Worm (Caenorhabditis elegans) whole organism, L1 larva: ENCODE measurements around the gene K08F9.1.
"Not testable (repeated sequence)": the region's sequence is repeated elsewhere in the genome, so short reads cannot be mapped to it uniquely, and the experiment has no call there.

Experiments used
- aha-1 ChIP-seq: fragments of 150-350 bp; optimal IDR thresholded peaks from 2 replicates; lab custom pipeline; 2014; ENCODE audit warnings: missing biosample characterization, missing genetic modification characterization
- ceh-8 ChIP-seq: fragments of 200-800 bp; sonication (Bioruptor generic); optimal IDR thresholded peaks from 2 replicates; lab custom pipeline; 2018; ENCODE audit warnings: mild to moderate bottlenecking, missing genetic modification characterization, moderate library complexity, missing compliant biosample characterization
- ces-1 ChIP-seq: fragments of 150-350 bp; optimal IDR thresholded peaks from 2 replicates; lab custom pipeline; 2014; ENCODE audit warnings: missing biosample characterization, missing genetic modification reagents, missing genetic modification characterization
- dpl-1 ChIP-seq, 3 experiments: fragments of 150-350 bp in 2 of 3; sonication (generic microtip) in 1 of 3; optimal IDR thresholded peaks; 2 replicates each; lab custom pipeline; 2014 to 2017; ENCODE audit warnings: missing biosample characterization in 3 of 3, missing genetic modification characterization in 3 of 3, missing genetic modification reagents in 3 of 3
- dsc-1 ChIP-seq: sonication (generic microtip); optimal IDR thresholded peaks from 2 replicates; lab custom pipeline; 2016; ENCODE audit warnings: mild to moderate bottlenecking, missing genetic modification characterization, missing compliant biosample characterization
- efl-1 ChIP-seq, 4 experiments: fragments of 150-350 bp; optimal IDR thresholded peaks in 3 of 4; peaks in 1 of 4; 1 replicate in 1 of 4; 2 replicates in 3 of 4; lab custom pipeline; 2014; ENCODE audit warnings: missing biosample characterization in 2 of 4, missing genetic modification characterization in 2 of 4, missing genetic modification reagents in 2 of 4
- elt-2 ChIP-seq: sonication (generic microtip); optimal IDR thresholded peaks from 2 replicates; lab custom pipeline; 2016; ENCODE audit warnings: missing genetic modification characterization, mild to moderate bottlenecking, inconsistent platforms, missing compliant biosample characterization, missing genetic modification reagents
- elt-3 ChIP-seq, 6 experiments: fragments of 150-350 bp in 1 of 6; sonication (generic microtip); optimal IDR thresholded peaks; 2 replicates each; lab custom pipeline; 2017 to 2018; ENCODE audit warnings: missing biosample characterization in 6 of 6, missing genetic modification characterization in 6 of 6, inconsistent platforms in 1 of 6
- fkh-10 ChIP-seq: sonication (generic microtip); optimal IDR thresholded peaks from 2 replicates; lab custom pipeline; 2017; ENCODE audit warnings: missing biosample characterization, missing genetic modification reagents, missing genetic modification characterization
- fos-1 ChIP-seq: fragments of 150-350 bp; optimal IDR thresholded peaks from 2 replicates; lab custom pipeline; 2014; ENCODE audit warnings: missing biosample characterization, missing genetic modification characterization
- hpl-2 ChIP-seq: fragments of 150-350 bp; optimal IDR thresholded peaks from 2 replicates; lab custom pipeline; 2014; ENCODE audit warnings: missing biosample characterization, missing genetic modification reagents, missing genetic modification characterization
- lin-15B ChIP-seq: fragments of 150-350 bp; sonication (generic microtip); optimal IDR thresholded peaks from 3 replicates; lab custom pipeline; 2014; ENCODE audit warnings: missing biosample characterization, missing genetic modification characterization
- lsy-2 ChIP-seq, 2 experiments: fragments of 150-350 bp; optimal IDR thresholded peaks; 2 replicates each; lab custom pipeline; 2014; ENCODE audit warnings: missing biosample characterization in 2 of 2, missing genetic modification characterization in 2 of 2
- mdl-1 ChIP-seq, 2 experiments: fragments of 150-350 bp; optimal IDR thresholded peaks; 2 replicates each; lab custom pipeline; 2014 to 2017; ENCODE audit warnings: missing biosample characterization in 2 of 2, missing genetic modification characterization in 2 of 2, inconsistent platforms in 1 of 2
- mef-2 ChIP-seq: fragments of 150-350 bp; optimal IDR thresholded peaks from 2 replicates; lab custom pipeline; 2014; ENCODE audit warnings: missing biosample characterization, missing genetic modification characterization
- mep-1 ChIP-seq: fragments of 150-350 bp; optimal IDR thresholded peaks from 2 replicates; lab custom pipeline; 2014; ENCODE audit warnings: missing biosample characterization, missing genetic modification characterization
- nhr-19 ChIP-seq: fragments of 200-800 bp; sonication (Bioruptor generic); conservative IDR thresholded peaks from 2 replicates; pipeline ENCODE4 v1.3.6; 2022; ENCODE audit warnings: missing genetic modification characterization, missing compliant biosample characterization
- nhr-20 ChIP-seq: sonication (generic microtip); optimal IDR thresholded peaks from 2 replicates; lab custom pipeline; 2016; ENCODE audit warnings: mild to moderate bottlenecking, missing genetic modification characterization, missing compliant biosample characterization
- nhr-237 ChIP-seq: fragments of 150-350 bp; optimal IDR thresholded peaks from 2 replicates; lab custom pipeline; 2014; ENCODE audit warnings: missing biosample characterization, missing genetic modification characterization
- nhr-84 ChIP-seq: sonication (generic microtip); optimal IDR thresholded peaks from 2 replicates; lab custom pipeline; 2017; ENCODE audit warnings: missing biosample characterization, missing genetic modification characterization
- pag-3 ChIP-seq: sonication (generic microtip); optimal IDR thresholded peaks from 2 replicates; lab custom pipeline; 2017; ENCODE audit warnings: missing genetic modification characterization, mild to moderate bottlenecking, missing compliant biosample characterization, antibody characterized with exemption, borderline replicate concordance; ENCODE audit not compliant: insufficient read depth
- pax-3 ChIP-seq: fragments of 200-800 bp; sonication (Bioruptor generic); optimal IDR thresholded peaks from 2 replicates; lab custom pipeline; 2018; ENCODE audit warnings: mild to moderate bottlenecking, missing genetic modification characterization, moderate library complexity, missing compliant biosample characterization
- pqm-1 ChIP-seq: sonication (generic microtip); optimal IDR thresholded peaks from 3 replicates; lab custom pipeline; 2017; ENCODE audit warnings: missing biosample characterization, missing genetic modification characterization
- skn-1 ChIP-seq: fragments of 150-350 bp; optimal IDR thresholded peaks from 2 replicates; lab custom pipeline; 2014; ENCODE audit warnings: missing biosample characterization, missing genetic modification characterization
- snpc-4 ChIP-seq: fragments of 150-350 bp; optimal IDR thresholded peaks from 2 replicates; lab custom pipeline; 2014; ENCODE audit warnings: missing biosample characterization, missing genetic modification characterization
- sox-4 ChIP-seq: sonication (generic microtip); optimal IDR thresholded peaks from 2 replicates; lab custom pipeline; 2016; ENCODE audit warnings: missing genetic modification characterization, missing compliant biosample characterization
- sptf-1 ChIP-seq: fragments of 150-350 bp; optimal IDR thresholded peaks from 2 replicates; lab custom pipeline; 2014; ENCODE audit warnings: missing biosample characterization, missing genetic modification characterization
- tbx-2 ChIP-seq: sonication (generic microtip); optimal IDR thresholded peaks from 2 replicates; lab custom pipeline; 2016; ENCODE audit warnings: missing genetic modification characterization, missing compliant biosample characterization
- unc-62 ChIP-seq: fragments of 150-350 bp; optimal IDR thresholded peaks from 2 replicates; lab custom pipeline; 2014; ENCODE audit warnings: missing biosample characterization, missing genetic modification reagents, missing genetic modification characterization
- unc-98 ChIP-seq: fragments of 200-800 bp; sonication (Bioruptor generic); IDR thresholded peaks from 2 replicates; pipeline ENCODE4 v1.3.6; 2022; ENCODE audit warnings: missing genetic modification characterization, missing compliant biosample characterization
- zag-1 ChIP-seq: fragments of 150-350 bp; optimal IDR thresholded peaks from 2 replicates; lab custom pipeline; 2014; ENCODE audit warnings: missing biosample characterization, missing genetic modification characterization
- zip-4 ChIP-seq: fragments of 200-800 bp; sonication (Bioruptor generic); optimal IDR thresholded peaks from 2 replicates; lab custom pipeline; 2018; ENCODE audit warnings: mild to moderate bottlenecking, missing genetic modification characterization, moderate library complexity, missing compliant biosample characterization

K08F9.1 gene

DNA sequence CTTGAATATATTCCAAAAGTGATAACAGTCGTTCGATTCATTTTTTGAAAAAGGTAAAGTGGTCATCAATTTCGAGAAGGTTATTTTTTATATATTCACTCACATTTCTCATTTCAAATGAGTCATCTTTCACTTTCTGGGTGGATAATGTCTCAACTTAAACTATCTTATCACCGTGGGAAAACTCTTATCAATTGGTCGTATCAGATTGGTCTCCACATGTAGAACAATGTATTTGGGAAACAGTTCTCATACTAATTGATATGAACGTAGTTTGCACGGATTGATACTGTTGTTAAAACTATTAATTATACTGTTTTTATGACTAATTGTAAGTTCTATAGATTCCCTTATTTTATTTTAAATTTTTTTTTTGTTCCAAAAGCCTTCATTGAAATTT, 9.4 kb downstream of the K08F9.1 start:
- no peak for TF ChIP-seq nhr-84 (tag; lab: Kevin White, UChicago)
- peak in 1 of 6 experiments; percentile 14 for TF ChIP-seq elt-3 (tag; optimal IDR thresholded peaks at IDR 0.05; lab: Kevin White, UChicago)
- peak; percentile 45 for TF ChIP-seq elt-2 (tag; lab: Kevin White, UChicago)

DNA sequence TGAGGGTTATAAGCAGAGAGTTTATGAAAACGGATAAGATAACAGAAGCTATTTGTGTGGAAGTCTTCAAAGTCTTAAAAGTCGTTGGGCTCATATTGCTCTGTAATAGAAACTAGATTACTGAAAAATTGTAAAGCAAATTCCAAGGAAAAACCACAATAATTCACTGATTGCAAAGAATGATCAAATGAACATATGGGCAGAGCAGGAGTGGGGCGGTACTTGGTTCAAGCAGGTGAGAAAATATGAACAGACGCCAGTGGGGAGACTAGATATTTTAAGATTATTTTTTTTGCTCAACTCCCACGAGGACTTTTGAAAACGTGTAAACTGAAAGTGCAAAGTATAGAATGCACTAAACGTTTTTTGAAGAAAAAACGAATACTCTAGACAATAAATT, 10.8 kb downstream of the K08F9.1 start, which contains the start of gene str-171:
Gene str-171 (minus strand): TSS at position 101 of the 400 bp plus-strand sequence.
- TF ChIP-seq nhr-237 (tag; lab: Kevin White, UChicago) (no peak), efl-1 (optimal IDR thresholded peaks at IDR 0.05; lab: Kevin White, UChicago) (no peak), efl-1 (GFP tag; optimal IDR thresholded peaks at IDR 0.05 in 1 of 2; lab: Kevin White, UChicago) (peak in 1 of 2 experiments; percentile 39)

DNA sequence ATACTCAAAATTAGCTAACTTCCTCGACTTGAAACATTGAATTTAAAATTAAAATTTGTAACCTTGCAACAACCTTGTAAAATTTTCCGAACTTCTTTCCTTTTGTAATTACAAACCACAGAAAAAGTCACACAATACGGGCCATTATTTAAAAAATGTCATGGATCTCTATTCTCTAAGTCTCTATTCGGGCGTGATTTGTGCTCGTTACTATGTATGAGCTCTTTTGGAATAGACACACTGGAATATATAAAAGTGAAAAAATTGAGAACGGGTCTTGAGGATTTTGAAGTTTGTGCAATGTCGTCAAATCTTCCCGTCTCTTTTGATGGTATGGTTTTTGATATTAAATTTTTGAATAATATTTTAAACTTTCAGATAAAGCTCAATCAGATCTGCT, 15.2 kb downstream of the K08F9.1 start, which contains the start of gene srr-7:
Gene srr-7 (plus strand): TSS at position 301 of the 400 bp plus-strand sequence.
- TF ChIP-seq sptf-1 = no peak
- no peak for TF ChIP-seq mef-2
- no peak for TF ChIP-seq unc-62 (GFP tag; lab: Kevin White, UChicago)
- TF ChIP-seq mep-1 = no peak
- TF ChIP-seq fkh-10 = no peak
- no peak for TF ChIP-seq lin-15B (tag; lab: Kevin White, UChicago)
- no peak for TF ChIP-seq hpl-2 (GFP tag; lab: Kevin White, UChicago)
- no peak for TF ChIP-seq zag-1 (tag; lab: Kevin White, UChicago)
- no peak for TF ChIP-seq tbx-2
- TF ChIP-seq unc-98 (GFP tag; lab: Robert Waterston, UW) = no peak
- no peak for TF ChIP-seq pag-3
- no peak for TF ChIP-seq pqm-1 (tag; lab: Kevin White, UChicago)
- no peak for TF ChIP-seq zip-4 (GFP tag; lab: Kevin White, UChicago)
- no peak for TF ChIP-seq nhr-19 (GFP tag; lab: Robert Waterston, UW)
- no peak for TF ChIP-seq ces-1
- TF ChIP-seq fos-1 (tag; lab: Kevin White, UChicago) = no peak
- TF ChIP-seq skn-1 (tag; lab: Kevin White, UChicago) = no peak
- no peak for TF ChIP-seq aha-1 (tag; lab: Kevin White, UChicago)
- no peak for TF ChIP-seq sox-4 (tag; lab: Kevin White, UChicago)
- no peak for TF ChIP-seq mdl-1 (tag; optimal IDR thresholded peaks at IDR 0.05; lab: Kevin White, UChicago)

DNA sequence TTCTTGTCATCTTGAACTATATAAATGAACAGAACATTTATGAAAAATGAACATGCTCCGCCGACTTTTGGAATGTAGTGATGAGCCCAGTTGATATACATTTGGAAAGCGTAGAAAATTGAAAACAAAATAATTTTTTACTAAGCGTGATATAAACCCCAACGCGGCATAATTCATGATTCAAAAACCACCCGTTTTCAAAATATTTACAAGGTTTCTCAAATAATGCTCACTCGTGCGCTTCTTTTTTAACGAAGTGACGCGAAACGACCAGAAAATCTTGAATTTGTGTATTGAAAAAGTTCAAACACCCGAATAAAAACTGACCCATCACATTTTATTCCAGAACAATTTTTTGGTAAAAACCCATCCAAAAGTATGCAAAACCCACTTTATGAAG, 15.8 kb downstream of the K08F9.1 start, which contains the start of gene srj-27:
Gene srj-27 (minus strand): TSS at position 101 of the 400 bp plus-strand sequence.
- TF ChIP-seq tbx-2 = no peak
- TF ChIP-seq lsy-2 (tag; optimal IDR thresholded peaks at IDR 0.05; lab: Kevin White, UChicago) = no peak
- TF ChIP-seq fos-1 (tag; lab: Kevin White, UChicago) = no peak
- TF ChIP-seq ceh-8 (GFP tag; lab: Kevin White, UChicago) = no peak
- TF ChIP-seq snpc-4 (tag; lab: Kevin White, UChicago) = no peak
- no peak for TF ChIP-seq sox-4 (tag; lab: Kevin White, UChicago)
- TF ChIP-seq dsc-1 (tag; lab: Kevin White, UChicago) = no peak
- TF ChIP-seq, all 84 proteins: peak for 0

DNA sequence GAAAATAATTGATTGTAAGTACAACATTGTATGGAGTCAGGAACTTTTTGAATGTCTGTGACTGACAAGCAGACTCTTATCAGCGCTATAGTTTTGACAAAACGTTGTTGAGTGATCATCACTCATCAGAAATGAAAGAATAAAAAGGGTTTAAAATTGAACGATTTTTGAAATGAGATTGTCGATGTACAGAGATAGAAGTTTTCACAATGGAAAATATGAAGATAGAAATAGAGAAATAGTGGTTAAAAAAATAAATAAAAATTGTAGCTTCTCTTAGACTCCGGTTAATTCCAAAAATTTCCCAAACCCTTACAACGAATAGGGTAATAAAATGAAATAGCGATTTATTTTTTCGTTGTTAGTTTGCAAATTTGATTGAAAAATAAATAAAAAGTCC, 18.0 kb downstream of the K08F9.1 start, which contains the start of gene ugt-30:
Gene ugt-30 (minus strand): TSS at position 101 of the 400 bp plus-strand sequence.
- not testable (repeated sequence) for TF ChIP-seq pax-3; mep-1; snpc-4 (tag; lab: Kevin White, UChicago)
- TF ChIP-seq, all 84 proteins: peak for 0; not testable (repeated sequence) for 84

DNA sequence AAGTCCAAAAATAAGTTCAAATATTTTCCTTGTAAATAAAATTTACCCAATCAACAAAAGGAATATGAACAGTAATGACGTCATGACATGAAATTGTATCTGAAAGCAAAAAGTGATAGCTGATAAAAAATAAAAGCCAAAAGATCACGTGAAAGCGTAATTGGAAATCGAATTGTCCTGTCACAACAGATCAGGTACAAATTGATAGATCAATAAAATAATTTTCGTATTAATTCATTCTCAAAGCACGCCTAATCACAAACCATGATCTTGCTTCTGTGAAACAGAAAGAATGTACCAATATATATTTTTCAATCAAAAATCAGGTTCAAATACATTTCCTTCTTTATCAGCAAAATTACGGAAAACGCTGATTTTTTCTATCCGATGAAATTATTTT, 23.7 kb downstream of the K08F9.1 start, which contains the start of gene flor-1:
Gene flor-1 (minus strand): TSS at position 101 of the 400 bp plus-strand sequence.
- TF ChIP-seq nhr-20 (tag; lab: Kevin White, UChicago) (peak; percentile 18), dpl-1 (GFP tag; optimal IDR thresholded peaks at IDR 0.05; lab: Kevin White, UChicago) (no peak), pqm-1 (tag; lab: Kevin White, UChicago) (no peak)
